Worm (Caenorhabditis elegans): ENCODE data around the gene srz-31.

The srz-31 gene

DNA sequence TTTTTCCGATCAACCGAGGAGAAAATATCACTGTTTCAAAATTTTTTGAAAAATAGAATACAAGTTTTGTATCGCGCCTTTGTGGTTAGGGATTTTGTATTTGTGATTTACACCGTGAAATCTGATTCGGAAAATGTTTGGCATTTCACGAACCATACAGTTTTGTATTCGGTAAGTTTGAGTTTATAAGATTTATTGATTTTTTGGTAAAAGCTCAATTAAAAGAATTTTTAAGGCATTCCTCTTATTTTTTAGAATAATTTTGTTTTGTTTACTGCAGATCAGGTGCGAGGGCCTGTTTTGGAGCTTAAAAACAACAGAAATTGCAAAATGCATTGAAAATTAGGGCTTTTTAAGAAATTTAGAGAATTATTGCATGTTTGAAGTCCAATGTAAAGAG, 3.8 kb upstream of the srz-31 start:
- no peak for TF ChIP-seq nhr-237 (tag; optimal IDR thresholded peaks at IDR 0.05)
- no peak for TF ChIP-seq nhr-6 (tag; optimal IDR thresholded peaks at IDR 0.05)
- no peak for TF ChIP-seq gmeb-1 (tag; optimal IDR thresholded peaks at IDR 0.05)
- no peak for TF ChIP-seq mdl-1 (tag; optimal IDR thresholded peaks at IDR 0.05)
- TF ChIP-seq elt-3 (tag; optimal IDR thresholded peaks at IDR 0.05): no peak
- TF ChIP-seq mbf-1 (tag; optimal IDR thresholded peaks at IDR 0.05): no peak
- TF ChIP-seq Y55F3AM.14 (GFP tag; optimal IDR thresholded peaks at IDR 0.05): no peak
- TF ChIP-seq nhr-129 (tag; optimal IDR thresholded peaks at IDR 0.05): no peak
- TF ChIP-seq ztf-1 (GFP tag; conservative IDR thresholded peaks at IDR 0.05): no peak

- no peak for TF ChIP-seq blmp-1 (tag; optimal IDR thresholded peaks at IDR 0.05; ENCODE audit: insufficient read depth)
- TF ChIP-seq egl-27 (tag; optimal IDR thresholded peaks at IDR 0.05): no peak
- no peak for TF ChIP-seq nhr-23 (tag; optimal IDR thresholded peaks at IDR 0.05)
Observed at ce11 chrIV:14143042-14143441, 5.9 kb downstream of the srz-31 start.

DNA sequence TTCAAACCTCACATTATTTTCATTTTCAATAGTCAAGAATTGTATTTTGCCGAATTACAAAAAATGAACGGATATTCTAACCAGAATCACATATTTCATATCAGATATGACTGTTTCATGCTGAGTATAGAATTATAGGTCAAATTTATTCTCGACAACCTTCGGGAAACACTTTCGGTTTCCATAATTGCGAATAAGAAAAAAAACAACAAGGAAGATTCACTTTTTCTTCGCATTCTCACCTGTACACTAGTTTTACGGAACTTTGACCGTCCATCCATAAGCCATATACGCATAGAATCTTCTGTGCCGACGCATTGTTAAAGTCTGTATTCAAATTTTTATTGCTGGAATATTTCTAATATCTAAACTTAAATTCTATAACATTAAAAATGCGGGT, 8.4 kb downstream of the srz-31 start, which contains the start of gene oac-37:
Gene oac-37, plus strand, starts transcription at position 301 of the 400 bp plus-strand sequence.
- no peak for TF ChIP-seq nhr-11 (tag; optimal IDR thresholded peaks at IDR 0.05)
- no peak for TF ChIP-seq F13H6.1 (tag; optimal IDR thresholded peaks at IDR 0.05)
- TF ChIP-seq ZK546.5 (tag; optimal IDR thresholded peaks at IDR 0.05): no peak
- TF ChIP-seq elt-1 (tag; optimal IDR thresholded peaks at IDR 0.05): no peak
- no peak for TF ChIP-seq ceh-82 (tag; optimal IDR thresholded peaks at IDR 0.05)
- TF ChIP-seq nhr-10 (tag; optimal IDR thresholded peaks at IDR 0.05): no peak
- TF ChIP-seq lin-11 (tag; optimal IDR thresholded peaks at IDR 0.05): no peak
- TF ChIP-seq ama-1 (optimal IDR thresholded peaks at IDR 0.05): no peak

DNA sequence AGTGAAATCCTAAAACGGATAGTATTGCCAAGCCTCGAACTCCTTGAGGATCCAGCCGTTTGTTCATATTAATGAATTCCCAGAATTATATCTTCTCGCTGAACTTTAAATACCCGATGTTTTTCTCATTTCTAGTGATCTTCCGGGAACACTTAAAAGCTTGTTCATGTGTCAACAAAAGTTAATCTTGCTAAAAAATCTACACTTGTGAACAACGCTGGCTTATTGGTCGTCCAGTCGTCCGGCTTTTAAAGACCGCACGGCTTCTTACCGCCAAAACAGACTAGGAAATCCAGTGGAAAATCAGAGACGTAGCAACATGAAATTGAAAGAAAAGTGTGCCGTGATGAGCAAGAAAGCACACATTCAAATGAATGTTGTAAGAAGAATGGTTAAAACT, 16.1 kb downstream of the srz-31 start, which contains the start of gene oac-38:
Gene oac-38, minus strand, starts transcription at position 101 of the 400 bp plus-strand sequence.
- no peak for TF ChIP-seq elt-3 (tag; optimal IDR thresholded peaks at IDR 0.05)
- TF ChIP-seq unc-62 (GFP tag; optimal IDR thresholded peaks at IDR 0.05): no peak
- no peak for TF ChIP-seq R02D3.7 (tag; optimal IDR thresholded peaks at IDR 0.05)
- no peak for TF ChIP-seq Y55F3AM.14 (GFP tag; optimal IDR thresholded peaks at IDR 0.05)
- TF ChIP-seq ztf-11 (tag; optimal IDR thresholded peaks at IDR 0.05): no peak
- TF ChIP-seq elt-1 (tag; optimal IDR thresholded peaks at IDR 0.05): no peak
- TF ChIP-seq mab-5 (tag; optimal IDR thresholded peaks at IDR 0.05): no peak
- no peak for TF ChIP-seq alr-1 (tag; optimal IDR thresholded peaks at IDR 0.05)
- no peak for TF ChIP-seq nhr-10 (tag; optimal IDR thresholded peaks at IDR 0.05)
- TF ChIP-seq lin-11 (tag; optimal IDR thresholded peaks at IDR 0.05): no peak

DNA sequence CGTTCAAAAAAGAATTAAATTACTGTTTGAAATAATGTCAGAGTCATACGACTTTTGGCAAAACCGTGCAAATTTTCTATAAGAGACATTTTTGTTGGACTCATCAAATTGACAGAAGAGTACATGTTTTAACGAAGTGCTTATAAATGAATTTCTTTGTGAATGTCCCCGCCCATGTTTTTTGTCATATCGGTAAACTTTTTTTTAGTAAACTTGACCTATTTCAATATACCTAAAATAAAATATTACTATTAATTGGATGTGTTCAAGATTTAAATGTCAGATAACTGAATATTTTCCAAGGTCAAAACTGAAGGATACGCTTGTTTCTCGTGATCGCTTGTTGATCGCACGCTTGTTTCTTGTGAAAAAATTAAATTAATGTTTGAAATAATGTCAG, 20.9 kb downstream of the srz-31 start, which contains the start of gene R05A10.8:
Gene R05A10.8, minus strand, starts transcription at position 101 of the 400 bp plus-strand sequence.
- TF ChIP-seq lin-13 (GFP tag; optimal IDR thresholded peaks at IDR 0.05): no peak
- TF ChIP-seq ceh-82 (tag; optimal IDR thresholded peaks at IDR 0.05): no peak
- no peak for TF ChIP-seq peb-1 (tag; optimal IDR thresholded peaks at IDR 0.05)
- no peak for TF ChIP-seq ztf-1 (GFP tag; conservative IDR thresholded peaks at IDR 0.05)
- no peak for TF ChIP-seq lin-11 (tag; optimal IDR thresholded peaks at IDR 0.05)
- no peak for TF ChIP-seq F13H6.1 (tag; optimal IDR thresholded peaks at IDR 0.05)
- no peak for TF ChIP-seq lin-39 (tag; optimal IDR thresholded peaks at IDR 0.05)
- TF ChIP-seq mbf-1 (tag; optimal IDR thresholded peaks at IDR 0.05): no peak
- no peak for TF ChIP-seq ama-1 (optimal IDR thresholded peaks at IDR 0.05)
- no peak for TF ChIP-seq blmp-1 (tag; optimal IDR thresholded peaks at IDR 0.05; ENCODE audit: insufficient read depth)

- no peak for TF ChIP-seq lin-13 (GFP tag; optimal IDR thresholded peaks at IDR 0.05)
- TF ChIP-seq sma-9 (GFP tag; optimal IDR thresholded peaks at IDR 0.05): no peak
- TF ChIP-seq sma-9 (tag; optimal IDR thresholded peaks at IDR 0.05): no peak
- no peak for TF ChIP-seq snpc-4 (tag; optimal IDR thresholded peaks at IDR 0.05)
- no peak for TF ChIP-seq nhr-129 (tag; optimal IDR thresholded peaks at IDR 0.05)
- no peak for TF ChIP-seq R02D3.7 (tag; optimal IDR thresholded peaks at IDR 0.05)
Observed at ce11 chrIV:14162772-14163171, 25.6 kb downstream of the srz-31 start, which contains the start of gene R05A10.7. Gene R05A10.7, minus strand, starts transcription at chrIV:14162872.

DNA sequence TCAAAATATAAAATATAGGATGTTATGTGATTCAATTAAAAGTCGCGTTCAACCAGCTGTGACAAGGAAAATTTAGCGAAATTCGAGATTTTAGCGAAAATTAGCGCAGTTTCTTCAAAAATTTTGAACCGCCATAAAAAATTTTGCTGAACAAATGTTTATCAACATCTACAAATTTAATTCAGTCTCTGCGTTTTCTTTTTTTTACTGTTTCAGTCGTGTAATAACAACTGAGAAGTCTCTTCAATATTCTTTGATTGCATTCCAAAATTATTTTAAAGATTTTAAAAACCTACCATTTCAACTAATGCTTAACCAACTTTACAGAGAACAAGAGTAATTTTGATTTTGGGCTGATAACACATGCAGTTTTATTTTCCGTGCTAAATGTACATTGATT, 26.9 kb downstream of the srz-31 start:
- TF ChIP-seq sma-9 (GFP tag; optimal IDR thresholded peaks at IDR 0.05) (no peak), sma-9 (tag; optimal IDR thresholded peaks at IDR 0.05) (no peak), crh-2 (tag; optimal IDR thresholded peaks at IDR 0.05) (no peak), Y55F3AM.14 (GFP tag; optimal IDR thresholded peaks at IDR 0.05) (no peak), lin-13 (GFP tag; optimal IDR thresholded peaks at IDR 0.05) (no peak), lin-11 (tag; optimal IDR thresholded peaks at IDR 0.05) (no peak), egl-27 (tag; optimal IDR thresholded peaks at IDR 0.05) (no peak), ztf-4 (tag; optimal IDR thresholded peaks at IDR 0.05) (no peak), peb-1 (tag; optimal IDR thresholded peaks at IDR 0.05) (no peak), ZK546.5 (tag; optimal IDR thresholded peaks at IDR 0.05) (no peak), skn-1 (tag; optimal IDR thresholded peaks at IDR 0.05) (no peak), ztf-11 (tag; optimal IDR thresholded peaks at IDR 0.05) (no peak), F13H6.1 (tag; optimal IDR thresholded peaks at IDR 0.05) (no peak), nhr-10 (tag; optimal IDR thresholded peaks at IDR 0.05) (no peak)

All from whole organism, L2 larva.